Fruit fly (Drosophila melanogaster): Measurements from ENCODE around the gene trx.

trx gene

DNA sequence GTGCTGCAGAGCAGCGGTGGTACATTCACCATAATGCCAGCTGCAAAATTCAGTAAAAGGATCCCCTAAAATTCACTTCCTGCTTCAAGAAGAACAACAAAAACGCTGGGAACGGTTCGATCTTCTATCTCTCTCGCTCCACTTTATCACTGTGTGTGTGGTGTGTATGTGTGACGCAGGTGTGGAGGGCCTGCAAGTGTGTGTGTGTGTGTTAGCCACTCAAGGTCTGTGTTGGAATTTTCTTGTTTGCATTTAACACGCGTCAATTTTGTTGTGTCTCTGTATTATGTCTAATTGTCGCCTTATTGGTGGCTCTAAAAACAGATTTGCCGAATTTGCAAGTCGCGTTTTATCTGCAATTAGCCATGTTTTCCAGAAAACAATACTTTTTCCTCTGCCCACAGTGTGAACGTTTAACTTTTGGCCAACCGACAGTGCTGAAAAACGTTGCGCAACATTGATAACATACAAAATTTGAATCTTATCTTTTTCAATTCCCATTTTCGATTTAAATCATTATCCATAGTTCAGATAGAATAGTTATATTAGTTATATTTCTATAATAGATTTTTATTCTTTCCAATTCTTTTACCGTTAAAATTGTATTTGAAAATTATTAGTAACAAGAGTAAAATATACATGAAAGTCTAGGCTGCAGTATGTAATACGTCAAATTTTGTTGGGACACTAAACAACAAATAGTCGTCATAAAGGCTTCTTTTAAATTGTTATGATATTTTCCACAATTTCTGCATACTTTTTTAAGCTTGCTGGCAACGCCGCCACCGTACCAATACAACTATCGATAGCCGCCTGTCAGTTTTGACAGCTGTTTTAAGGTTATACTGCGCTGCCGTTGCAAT, 39.8 kb upstream of the trx start, which contains the start of the genes Afti and ATPsynE (continued):
- TF ChIP-seq CG16779 (tag; optimal IDR thresholded peaks at IDR 0.05) = no peak
- peak; percentile 69 for TF ChIP-seq esn (GFP tag; optimal IDR thresholded peaks at IDR 0.05)
- TF ChIP-seq Sox15 (GFP tag; optimal IDR thresholded peaks at IDR 0.05) = peak; percentile 66
- peak; percentile 62 for TF ChIP-seq CG11902 (GFP tag; optimal IDR thresholded peaks at IDR 0.05)
- peak; percentile 100 for TF ChIP-seq achi (GFP tag; optimal IDR thresholded peaks at IDR 0.05)
- TF ChIP-seq CG6854 (GFP tag; optimal IDR thresholded peaks at IDR 0.05) = no peak
- TF ChIP-seq fkh (GFP tag; optimal IDR thresholded peaks at IDR 0.05) = no peak
- TF ChIP-seq CG11294 (GFP tag; IDR thresholded peaks at IDR 0.05) = peak; percentile 29; the same call in 1 of the 2 replicates
- peak; percentile 51 for TF ChIP-seq CG15336 (GFP tag; IDR thresholded peaks at IDR 0.05)
- TF ChIP-seq CG6792 (GFP tag; optimal IDR thresholded peaks at IDR 0.05) = peak; percentile 57

DNA sequence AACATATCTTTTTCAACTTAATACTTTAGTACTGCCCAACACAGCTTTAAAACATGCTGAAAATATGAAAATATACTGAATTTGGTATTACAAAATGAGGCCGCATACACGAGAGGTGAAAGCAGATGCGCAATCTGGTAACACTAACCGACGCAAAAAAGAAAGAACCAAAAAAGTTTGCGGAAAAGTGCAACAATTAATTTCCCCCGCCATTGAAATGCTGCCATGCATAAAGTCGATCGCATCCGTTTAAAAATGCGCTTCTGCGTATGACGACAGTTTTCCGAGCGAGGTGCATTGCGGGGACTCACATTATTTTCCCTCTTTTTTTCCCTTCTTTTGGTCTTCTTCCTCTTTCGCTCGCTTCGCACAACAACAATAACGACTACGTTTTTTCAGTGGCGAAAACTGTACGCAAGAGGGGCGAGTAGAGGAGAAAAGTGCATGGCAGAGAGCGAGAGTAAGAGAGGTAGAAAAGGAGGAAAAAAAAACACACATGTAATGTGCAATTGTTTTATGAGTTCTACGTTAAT, 29.3 kb upstream of the trx start, which contains the start of gene Set8:
Set8 (plus strand) TSS at position 127 of the 533 bp plus-strand sequence.
- TF ChIP-seq CG8119 (GFP tag; IDR thresholded peaks at IDR 0.05) = peak; percentile 79
- TF ChIP-seq CG6163 (GFP tag; IDR thresholded peaks at IDR 0.05) = peak; percentile 65; the same call in 2 of the 3 replicates
- no peak for TF ChIP-seq CG8632 (GFP tag; optimal IDR thresholded peaks at IDR 0.05)
- no peak for TF ChIP-seq CG34406 (GFP tag; optimal IDR thresholded peaks at IDR 0.05)
- TF ChIP-seq Ets96B (tag; optimal IDR thresholded peaks at IDR 0.05) = peak; percentile 52
- peak; percentile 6 for TF ChIP-seq fd85E (GFP tag; optimal IDR thresholded peaks at IDR 0.05)
- peak; percentile 75; the same call in 1 of the 2 replicates for TF ChIP-seq CG15336 (GFP tag; IDR thresholded peaks at IDR 0.05)
- TF ChIP-seq CG10631 (GFP tag; optimal IDR thresholded peaks at IDR 0.05) = no peak
- peak; percentile 57 for TF ChIP-seq CG1621 (tag; optimal IDR thresholded peaks at IDR 0.05)
- TF ChIP-seq esn (GFP tag; optimal IDR thresholded peaks at IDR 0.05) = peak; percentile 26
- peak; percentile 42 for TF ChIP-seq CG3032 (tag; optimal IDR thresholded peaks at IDR 0.05)
- peak; percentile 68 for TF ChIP-seq CG6854 (GFP tag; optimal IDR thresholded peaks at IDR 0.05)

DNA sequence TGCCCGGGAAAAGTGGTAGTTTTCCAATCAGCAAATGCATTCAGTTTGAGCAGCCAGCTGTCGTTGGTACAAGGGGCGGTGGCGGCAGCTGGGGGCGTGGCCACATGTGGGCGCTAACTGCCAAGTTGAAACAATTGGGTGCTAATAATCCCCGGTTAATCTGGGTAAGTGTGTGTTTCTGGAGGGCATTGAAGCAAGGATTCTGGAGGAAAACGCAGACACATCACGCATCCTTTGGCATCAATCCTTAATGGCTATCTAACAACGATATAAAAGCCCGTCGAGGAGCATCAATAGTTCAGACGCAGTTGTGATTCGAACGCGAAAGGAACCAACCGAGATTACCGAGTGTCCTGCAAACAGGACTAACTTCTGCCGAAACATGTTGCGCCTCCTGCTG, 27.9 kb upstream of the trx start, which contains the start of gene Crz:
Crz (plus strand) TSS at position 301 of the 400 bp plus-strand sequence.
- TF ChIP-seq CG34406 (GFP tag; optimal IDR thresholded peaks at IDR 0.05) = no peak
- TF ChIP-seq Eip93F (GFP tag; optimal IDR thresholded peaks at IDR 0.05) = no peak
- TF ChIP-seq salr (GFP tag; optimal IDR thresholded peaks at IDR 0.05) = no peak
- TF ChIP-seq eg (GFP tag; IDR thresholded peaks at IDR 0.05) = no peak
- no peak for TF ChIP-seq CG11902 (GFP tag; optimal IDR thresholded peaks at IDR 0.05)
- TF ChIP-seq ss (GFP tag; optimal IDR thresholded peaks at IDR 0.05) = no peak
- no peak for TF ChIP-seq CG6276 (GFP tag; optimal IDR thresholded peaks at IDR 0.05)
- no peak for TF ChIP-seq CG8632 (GFP tag; optimal IDR thresholded peaks at IDR 0.05)
- TF ChIP-seq Gug (GFP tag; IDR thresholded peaks at IDR 0.05) = no peak
- no peak for TF ChIP-seq fkh (GFP tag; optimal IDR thresholded peaks at IDR 0.05)
- no peak for TF ChIP-seq dsx (GFP tag; optimal IDR thresholded peaks at IDR 0.05; ENCODE audit: poor library complexity, severe bottlenecking)
- TF ChIP-seq acj6 (GFP tag; optimal IDR thresholded peaks at IDR 0.05) = no peak
- no peak for TF ChIP-seq CG6792 (GFP tag; optimal IDR thresholded peaks at IDR 0.05)
- TF ChIP-seq CG15336 (GFP tag; IDR thresholded peaks at IDR 0.05) = no peak

DNA sequence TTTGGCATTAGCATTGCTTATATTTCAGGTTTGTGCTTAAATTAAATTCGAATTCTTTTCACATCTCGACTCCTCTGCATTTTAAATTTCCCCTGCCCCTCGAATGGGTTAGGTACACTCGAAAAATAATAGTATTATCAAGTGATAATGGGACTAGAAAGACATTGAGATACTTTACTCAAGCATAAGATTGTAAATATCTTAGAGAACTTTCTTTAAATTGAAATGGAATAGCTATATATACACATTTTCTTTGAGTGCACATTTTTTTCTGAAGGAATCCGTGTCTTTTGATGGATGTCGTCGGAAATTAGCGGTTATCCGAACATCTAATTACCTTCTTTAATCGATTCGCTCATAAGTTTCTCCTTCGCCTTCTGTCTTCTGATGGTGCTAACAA, 24.3 kb upstream of the trx start:
- no peak for TF ChIP-seq CG4318 (GFP tag; optimal IDR thresholded peaks at IDR 0.05)
- no peak for TF ChIP-seq CG11902 (GFP tag; optimal IDR thresholded peaks at IDR 0.05)
- TF ChIP-seq Eip78C (GFP tag) = peak; percentile 58
- peak; percentile 31 for TF ChIP-seq CG31627 (GFP tag; optimal IDR thresholded peaks at IDR 0.05)
- peak; percentile 46 for TF ChIP-seq esn (GFP tag; optimal IDR thresholded peaks at IDR 0.05)
- TF ChIP-seq Hr4 (GFP tag; optimal IDR thresholded peaks at IDR 0.05) = no peak
- TF ChIP-seq Blimp-1 (GFP tag; optimal IDR thresholded peaks at IDR 0.05) = no peak
- TF ChIP-seq Sox14 (GFP tag; optimal IDR thresholded peaks at IDR 0.05) = no peak
- peak; percentile 18; the same call in 1 of the 3 replicates for TF ChIP-seq eg (GFP tag; IDR thresholded peaks at IDR 0.05)
- peak; percentile 46 for TF ChIP-seq lz (GFP tag; optimal IDR thresholded peaks at IDR 0.05)
- TF ChIP-seq CG6792 (GFP tag; optimal IDR thresholded peaks at IDR 0.05) = no peak
- peak; percentile 39 for TF ChIP-seq topi (GFP tag; optimal IDR thresholded peaks at IDR 0.05)
- peak; percentile 18 for TF ChIP-seq CG10631 (GFP tag; optimal IDR thresholded peaks at IDR 0.05)
- TF ChIP-seq CG32006 (GFP tag; optimal IDR thresholded peaks at IDR 0.05) = peak; percentile 22
- peak; percentile 33; the same call in 1 of the 2 replicates for TF ChIP-seq CG15336 (GFP tag; IDR thresholded peaks at IDR 0.05)
- TF ChIP-seq CG6163 (GFP tag; IDR thresholded peaks at IDR 0.05) = no peak
- peak; percentile 3 for TF ChIP-seq acj6 (GFP tag; optimal IDR thresholded peaks at IDR 0.05)
- peak; percentile 45 for TF ChIP-seq Hr39 (GFP tag; optimal IDR thresholded peaks at IDR 0.05)
- no peak for TF ChIP-seq CG3919 (GFP tag; optimal IDR thresholded peaks at IDR 0.05)
- no peak for TF ChIP-seq Lpt (GFP tag; optimal IDR thresholded peaks at IDR 0.05)
- peak; percentile 18 for TF ChIP-seq cyc (GFP tag; optimal IDR thresholded peaks at IDR 0.05)
- TF ChIP-seq Met (GFP tag; optimal IDR thresholded peaks at IDR 0.05) = no peak
- no peak for TF ChIP-seq achi (GFP tag; optimal IDR thresholded peaks at IDR 0.05)
- no peak for TF ChIP-seq salr (GFP tag; optimal IDR thresholded peaks at IDR 0.05)
